Fruit fly (Drosophila melanogaster): ENCODE results near the gene Septin2.

DNA sequence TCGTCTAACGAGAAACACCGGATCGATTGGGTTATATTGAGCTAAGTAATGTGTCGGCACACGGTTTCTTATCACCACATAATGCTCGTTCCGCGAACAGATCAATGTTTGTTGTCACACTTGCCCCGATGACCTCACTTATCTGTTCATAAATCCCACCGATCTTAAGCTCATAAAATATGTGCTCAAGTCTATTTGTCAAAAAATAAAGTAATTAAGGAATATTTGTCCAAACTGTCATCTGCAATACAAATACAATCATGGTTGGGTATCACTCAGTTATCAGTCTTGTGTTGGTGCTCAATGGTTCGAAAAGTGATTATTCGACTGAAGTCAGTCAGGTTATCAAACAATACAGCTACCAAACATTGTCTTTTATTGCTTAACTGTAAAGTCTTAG, 39.9 kb downstream of the Septin2 start:
- TF ChIP-seq CG10631 (GFP tag; optimal IDR thresholded peaks at IDR 0.05) (no peak), Blimp-1 (GFP tag; optimal IDR thresholded peaks at IDR 0.05) (no peak), Hr39 (GFP tag; optimal IDR thresholded peaks at IDR 0.05) (no peak), Gug (GFP tag; IDR thresholded peaks at IDR 0.05) (no peak), Sox15 (GFP tag; optimal IDR thresholded peaks at IDR 0.05) (no peak), CG7368 (GFP tag; optimal IDR thresholded peaks at IDR 0.05) (no peak), CG11902 (GFP tag; optimal IDR thresholded peaks at IDR 0.05) (no peak), topi (GFP tag; optimal IDR thresholded peaks at IDR 0.05) (no peak), fkh (GFP tag; optimal IDR thresholded peaks at IDR 0.05) (peak; percentile 69)
